Fruit fly (Drosophila melanogaster) whole organism, embryonic: Measurements from ENCODE around the gene Chrac-16.
A peak's percentile ranks its signal among the peaks of the same experiment; 100 is the strongest.

Experiments
- Abd-B ChIP-seq: fragments of 200-800 bp; sonication (Bioruptor generic); optimal IDR thresholded peaks from 2 replicates; lab custom pipeline; 2018; ENCODE audit warnings: missing biosample characterization, mild to moderate bottlenecking, missing genetic modification characterization, moderate library complexity
- BEAF-32 ChIP-seq: fragments of 200-800 bp; sonication (Bioruptor generic); optimal IDR thresholded peaks from 3 replicates; lab custom pipeline; 2017; ENCODE audit warnings: missing biosample characterization, missing genetic modification characterization, mild to moderate bottlenecking, moderate library complexity, missing genetic modification reagents
- Bteb2 ChIP-seq: fragments of 200-800 bp; sonication (Bioruptor generic); optimal IDR thresholded peaks from 2 replicates; lab custom pipeline; 2016; ENCODE audit warnings: missing biosample characterization, missing genetic modification characterization
- CG13296 ChIP-seq: fragments of 200-800 bp; sonication (Bioruptor generic); optimal IDR thresholded peaks from 3 replicates; lab custom pipeline; 2018; ENCODE audit warnings: missing biosample characterization, mild to moderate bottlenecking, missing genetic modification characterization
- CG14441 ChIP-seq: fragments of 200-800 bp; sonication (Bioruptor generic); IDR thresholded peaks from 2 replicates; pipeline ENCODE4 v1.3.6; 2022; ENCODE audit warnings: missing biosample characterization, missing genetic modification characterization
- CG14710 ChIP-seq: fragments of 200-800 bp; sonication (Bioruptor generic); optimal IDR thresholded peaks from 3 replicates; lab custom pipeline; 2019; ENCODE audit warnings: missing biosample characterization, mild to moderate bottlenecking, missing genetic modification characterization, moderate library complexity
- CG14860 ChIP-seq: fragments of 200-800 bp; sonication (Bioruptor generic); IDR thresholded peaks from 3 replicates; pipeline ENCODE4 v1.3.6; 2022; ENCODE audit warnings: missing biosample characterization, missing genetic modification characterization; ENCODE audit not compliant: partially characterized antibody
- CG15269 ChIP-seq: fragments of 200-800 bp; sonication (Bioruptor generic); optimal IDR thresholded peaks from 2 replicates; lab custom pipeline; 2018; ENCODE audit warnings: missing biosample characterization, mild to moderate bottlenecking, missing genetic modification characterization, moderate library complexity
- CG16813 ChIP-seq: fragments of 200-800 bp; sonication (Bioruptor generic); IDR thresholded peaks from 3 replicates; pipeline ENCODE4 v1.3.6; 2022; ENCODE audit warnings: missing biosample characterization, missing genetic modification characterization; ENCODE audit not compliant: partially characterized antibody
- CG17802 ChIP-seq: fragments of 200-800 bp; sonication (Bioruptor generic); optimal IDR thresholded peaks from 2 replicates; lab custom pipeline; 2018; ENCODE audit warnings: missing biosample characterization, mild to moderate bottlenecking, missing genetic modification characterization, moderate library complexity
- CG18011 ChIP-seq: fragments of 200-800 bp; sonication (Bioruptor generic); optimal IDR thresholded peaks from 2 replicates; lab custom pipeline; 2017; ENCODE audit warnings: missing biosample characterization, missing genetic modification characterization, mild to moderate bottlenecking, moderate library complexity, missing genotype
- CG2116 ChIP-seq: fragments of 200-800 bp; sonication (Bioruptor generic); optimal IDR thresholded peaks from 3 replicates; lab custom pipeline; 2018; ENCODE audit warnings: missing biosample characterization, mild to moderate bottlenecking, missing genetic modification characterization
- CG32532 ChIP-seq: fragments of 200-800 bp; sonication (Bioruptor generic); IDR thresholded peaks from 2 replicates; pipeline ENCODE4 v1.3.6; 2022; ENCODE audit warnings: missing biosample characterization, missing genetic modification characterization
- CG34376 ChIP-seq: fragments of 200-800 bp; sonication (Bioruptor generic); optimal IDR thresholded peaks from 2 replicates; lab custom pipeline; 2018; ENCODE audit warnings: missing biosample characterization, mild to moderate bottlenecking, missing genetic modification characterization
- CG3726 ChIP-seq: fragments of 200-800 bp; sonication (Bioruptor generic); IDR thresholded peaks from 3 replicates; pipeline ENCODE4, ENCODE4 v1.3.6; 2022; ENCODE audit warnings: missing biosample characterization, missing genetic modification characterization
- CG4730 ChIP-seq: fragments of 200-800 bp; sonication (Bioruptor generic); IDR thresholded peaks from 2 replicates; pipeline ENCODE4 v1.3.6; 2022; ENCODE audit warnings: missing biosample characterization, missing genetic modification characterization
- CG5953 ChIP-seq: fragments of 200-800 bp; sonication (Bioruptor generic); IDR thresholded peaks from 2 replicates; pipeline ENCODE4 v1.3.6; 2022; ENCODE audit warnings: missing biosample characterization, missing genetic modification characterization
- CG6272 ChIP-seq: fragments of 200-800 bp; sonication (Bioruptor generic); IDR thresholded peaks from 2 replicates; pipeline ENCODE4 v1.3.6; 2022; ENCODE audit warnings: missing biosample characterization, missing genetic modification characterization
- CG7357 ChIP-seq: fragments of 200-800 bp; sonication (Bioruptor generic); IDR thresholded peaks from 3 replicates; pipeline ENCODE4 v1.3.6; 2022; ENCODE audit warnings: missing biosample characterization, missing genetic modification characterization
- CG7372 ChIP-seq: fragments of 200-800 bp; sonication (Bioruptor generic); IDR thresholded peaks from 2 replicates; pipeline ENCODE4 v1.3.6; 2022; ENCODE audit warnings: missing biosample characterization, missing genetic modification characterization
- CG7745 ChIP-seq: fragments of 200-800 bp; sonication (Bioruptor generic); optimal IDR thresholded peaks from 2 replicates; lab custom pipeline; 2018; ENCODE audit warnings: missing biosample characterization, mild to moderate bottlenecking, missing genetic modification characterization, moderate library complexity
- CG8924 ChIP-seq: fragments of 200-800 bp; optimal IDR thresholded peaks from 3 replicates; lab custom pipeline; 2019; ENCODE audit warnings: missing biosample characterization, mild to moderate bottlenecking, missing genetic modification characterization, moderate library complexity
- CG9817 ChIP-seq: fragments of 200-800 bp; sonication (Bioruptor generic); optimal IDR thresholded peaks from 2 replicates; lab custom pipeline; 2018; ENCODE audit warnings: missing biosample characterization, mild to moderate bottlenecking, missing genetic modification characterization, moderate library complexity
- D19A ChIP-seq: fragments of 200-800 bp; optimal IDR thresholded peaks from 3 replicates; lab custom pipeline; 2019; ENCODE audit warnings: missing biosample characterization, mild to moderate bottlenecking, missing genetic modification characterization, moderate library complexity
- Dad ChIP-seq: fragments of 200-800 bp; sonication (Bioruptor generic); optimal IDR thresholded peaks from 3 replicates; lab custom pipeline; 2016; ENCODE audit warnings: missing biosample characterization, missing genetic modification characterization
- HmgZ ChIP-seq: fragments of 200-800 bp; sonication (Bioruptor generic); optimal IDR thresholded peaks from 2 replicates; lab custom pipeline; 2018; ENCODE audit warnings: missing biosample characterization, mild to moderate bottlenecking, missing genetic modification characterization
- Myb ChIP-seq: fragments of 200-800 bp; sonication (Bioruptor generic); optimal IDR thresholded peaks from 2 replicates; lab custom pipeline; 2016; ENCODE audit warnings: missing biosample characterization, missing genetic modification characterization
- Nf-YC ChIP-seq: fragments of 200-800 bp; optimal IDR thresholded peaks from 3 replicates; lab custom pipeline; 2019; ENCODE audit warnings: missing biosample characterization, mild to moderate bottlenecking, missing genetic modification characterization, moderate library complexity
- Opbp ChIP-seq: fragments of 200-800 bp; sonication (Bioruptor generic); IDR thresholded peaks from 3 replicates; pipeline ENCODE4 v1.3.6; 2022; ENCODE audit warnings: missing biosample characterization, missing genetic modification characterization; ENCODE audit not compliant: partially characterized antibody
- Sox100B ChIP-seq: fragments of 200-800 bp; sonication (Bioruptor generic); optimal IDR thresholded peaks from 3 replicates; lab custom pipeline; 2018; ENCODE audit warnings: missing biosample characterization, mild to moderate bottlenecking, missing genetic modification characterization
- Sry-δ ChIP-seq: fragments of 200-800 bp; sonication (Bioruptor generic); optimal IDR thresholded peaks from 2 replicates; lab custom pipeline; 2016; ENCODE audit warnings: missing biosample characterization, missing genetic modification characterization
- Xrp1 ChIP-seq: fragments of 200-800 bp; sonication (Bioruptor generic); IDR thresholded peaks from 2 replicates; pipeline ENCODE4 v1.3.6; 2022; ENCODE audit warnings: missing biosample characterization, missing genetic modification characterization
- YL-1 ChIP-seq: fragments of 200-800 bp; sonication (Bioruptor generic); optimal IDR thresholded peaks from 3 replicates; lab custom pipeline; 2017; ENCODE audit warnings: missing biosample characterization, mild to moderate bottlenecking, missing genetic modification characterization
- amos ChIP-seq: fragments of 200-800 bp; sonication (Bioruptor generic); IDR thresholded peaks from 2 replicates; pipeline ENCODE4 v1.3.6; 2022; ENCODE audit warnings: missing biosample characterization, missing genetic modification characterization; ENCODE audit not compliant: partially characterized antibody
- bab2 ChIP-seq: fragments of 200-800 bp; sonication (Bioruptor generic); optimal IDR thresholded peaks from 2 replicates; lab custom pipeline; 2016; ENCODE audit warnings: missing biosample characterization, missing genetic modification characterization
- caup ChIP-seq: fragments of 200-800 bp; sonication (Bioruptor generic); optimal IDR thresholded peaks from 3 replicates; lab custom pipeline; 2017; ENCODE audit warnings: missing biosample characterization, mild to moderate bottlenecking, missing genetic modification characterization, moderate library complexity; ENCODE audit not compliant: severe bottlenecking
- crp ChIP-seq, 2 experiments: fragments of 200-800 bp; sonication (Bioruptor generic); optimal IDR thresholded peaks; 2 replicates in 1 of 2; 3 replicates in 1 of 2; lab custom pipeline; 2017; ENCODE audit warnings: missing biosample characterization in 2 of 2, missing genetic modification characterization in 2 of 2, mild to moderate bottlenecking in 1 of 2, moderate library complexity in 1 of 2
- gcm ChIP-seq: fragments of 200-800 bp; sonication (Bioruptor generic); optimal IDR thresholded peaks from 2 replicates; lab custom pipeline; 2019; ENCODE audit warnings: missing biosample characterization, mild to moderate bottlenecking, missing genetic modification characterization, moderate library complexity
- gem ChIP-seq: fragments of 200-800 bp; sonication (Bioruptor generic); optimal IDR thresholded peaks from 2 replicates; lab custom pipeline; 2019; ENCODE audit warnings: missing biosample characterization, mild to moderate bottlenecking, missing genetic modification characterization, moderate library complexity
- grau ChIP-seq: fragments of 200-800 bp; optimal IDR thresholded peaks from 3 replicates; lab custom pipeline; 2019; ENCODE audit warnings: missing biosample characterization, mild to moderate bottlenecking, missing genetic modification characterization, moderate library complexity
- lbe ChIP-seq: fragments of 200-800 bp; sonication (Bioruptor generic); optimal IDR thresholded peaks from 2 replicates; lab custom pipeline; 2016; ENCODE audit warnings: missing biosample characterization, mild to moderate bottlenecking, missing genetic modification characterization
- lilli ChIP-seq: fragments of 200-800 bp; sonication (Bioruptor generic); optimal IDR thresholded peaks from 3 replicates; lab custom pipeline; 2016; ENCODE audit warnings: missing biosample characterization, missing genetic modification characterization
- mam ChIP-seq: fragments of 200-800 bp; sonication (Bioruptor generic); optimal IDR thresholded peaks from 3 replicates; lab custom pipeline; 2016; ENCODE audit warnings: missing biosample characterization, missing genetic modification characterization
- nerfin-2 ChIP-seq: fragments of 200-800 bp; sonication (Bioruptor generic); IDR thresholded peaks from 2 replicates; pipeline ENCODE4 v1.3.6; 2022; ENCODE audit warnings: missing biosample characterization, missing genetic modification characterization; ENCODE audit not compliant: partially characterized antibody
- so ChIP-seq: fragments of 200-800 bp; sonication (Bioruptor generic); IDR thresholded peaks from 3 replicates; pipeline ENCODE4 v1.3.6; 2022; ENCODE audit warnings: missing biosample characterization, missing genetic modification characterization
- zen ChIP-seq: fragments of 200-800 bp; sonication (Bioruptor generic); optimal IDR thresholded peaks from 3 replicates; lab custom pipeline; 2018; ENCODE audit warnings: missing biosample characterization, mild to moderate bottlenecking, missing genetic modification characterization, moderate library complexity
- zf30C ChIP-seq: fragments of 200-800 bp; sonication (Bioruptor generic); optimal IDR thresholded peaks from 3 replicates; lab custom pipeline; 2018; ENCODE audit warnings: missing biosample characterization, mild to moderate bottlenecking, missing genetic modification characterization

The Chrac-16 gene

dm6 chrX:12028825-12029514, 11.2 kb upstream of the Chrac-16 start, which contains the start of gene Usp7 (continued):
- TF ChIP-seq CG7745 (no peak), CG18011 (no peak), Myb (peak; percentile 26), CG17802 (tag; lab: Kevin White, UChicago) (peak; percentile 86), lilli (GFP tag; lab: Kevin White, UChicago) (no peak), CG9817 (tag; lab: Kevin White, UChicago) (no peak), zen (tag; lab: Kevin White, UChicago) (peak; percentile 50), CG14441 (GFP tag; lab: Robert Waterston, UW) (no peak), lbe (GFP tag; lab: Kevin White, UChicago) (no peak), CG14710 (peak; percentile 56), Dad (GFP tag; lab: Kevin White, UChicago) (no peak), grau (peak; percentile 19), HmgZ (peak; percentile 14), zf30C (no peak), caup (GFP tag; lab: Kevin White, UChicago) (peak; percentile 15), gcm (peak; percentile 8), Sox100B (GFP tag; lab: Kevin White, UChicago) (no peak), CG32532 (GFP tag; lab: Robert Waterston, UW) (peak; percentile 55; the same call in 1 of the 2 replicates), CG34376 (GFP tag; lab: Kevin White, UChicago) (peak; percentile 39), Opbp (GFP tag; lab: Robert Waterston, UW) (peak; percentile 96), nerfin-2 (GFP tag; lab: Robert Waterston, UW) (peak; percentile 84), CG8924 (tag; lab: Kevin White, UChicago) (peak; percentile 29), mam (peak; percentile 12), Abd-B (GFP tag; lab: Kevin White, UChicago) (peak; percentile 58), crp (GFP tag; optimal IDR thresholded peaks at IDR 0.05; lab: Kevin White, UChicago) (peak in 1 of 2 experiments; percentile 61), CG5953 (GFP tag; lab: Robert Waterston, UW) (no peak), amos (GFP tag; lab: Robert Waterston, UW) (peak; percentile 97), so (no peak), gem (tag; lab: Kevin White, UChicago) (no peak), Bteb2 (GFP tag; lab: Kevin White, UChicago) (no peak), CG2116 (GFP tag; lab: Kevin White, UChicago) (peak; percentile 96), CG13296 (GFP tag; lab: Kevin White, UChicago) (peak; percentile 32), BEAF-32 (GFP tag; lab: Kevin White, UChicago) (peak; percentile 91), CG15269 (tag; lab: Kevin White, UChicago) (no peak), bab2 (GFP tag; lab: Kevin White, UChicago) (no peak), Sry-δ (GFP tag; lab: Kevin White, UChicago) (peak; percentile 80), CG7357 (peak; percentile 51; the same call in 1 of the 3 replicates), Nf-YC (tag; lab: Kevin White, UChicago) (peak; percentile 25), CG16813 (GFP tag; lab: Robert Waterston, UW) (peak; percentile 97), CG7372 (0 out of 2 replicates have a peak, but pooled peaks have one; percentile 17), CG3726 (no peak), CG14860 (GFP tag; lab: Robert Waterston, UW) (peak; percentile 91), YL-1 (peak; percentile 73), CG4730 (GFP tag; lab: Robert Waterston, UW) (no peak), CG6272 (GFP tag; lab: Robert Waterston, UW) (peak; percentile 43; the same call in 1 of the 2 replicates), D19A (tag; lab: Kevin White, UChicago) (peak; percentile 7), Xrp1 (GFP tag; lab: Robert Waterston, UW) (no peak)
